Fruit fly (Drosophila melanogaster): ENCODE measurements around the gene Tbc1d15-17.

dm6 chr2L:224599-225385 is 17.8 kb downstream of the Tbc1d15-17 start:
- TF ChIP-seq EcR (GFP tag; optimal IDR thresholded peaks at IDR 0.05) (peak; percentile 76), CG15710 (tag; optimal IDR thresholded peaks at IDR 0.05) (peak; percentile 92)
